Fruit fly (Drosophila melanogaster) whole organism, embryonic: ENCODE data around the gene janB.
A peak's percentile ranks its signal among the peaks of the same experiment; 100 is the strongest.

Experiments
- BEAF-32 ChIP-seq: fragments of 200-800 bp; sonication (Bioruptor generic); optimal IDR thresholded peaks from 3 replicates; lab custom pipeline; 2017; ENCODE audit warnings: missing biosample characterization, missing genetic modification characterization, mild to moderate bottlenecking, moderate library complexity, missing genetic modification reagents
- C15 ChIP-seq: fragments of 200-800 bp; sonication (Bioruptor generic); IDR thresholded peaks from 3 replicates; pipeline ENCODE4 v1.3.6; 2022; ENCODE audit warnings: missing biosample characterization, missing genetic modification characterization
- CG10979 ChIP-seq: fragments of 200-800 bp; sonication (Bioruptor generic); optimal IDR thresholded peaks from 2 replicates; lab custom pipeline; 2018; ENCODE audit warnings: missing biosample characterization, mild to moderate bottlenecking, missing genetic modification characterization, moderate library complexity
- CG11247 ChIP-seq: fragments of 200-800 bp; sonication (Bioruptor generic); IDR thresholded peaks from 2 replicates; pipeline ENCODE4 v1.3.6; 2022; ENCODE audit warnings: missing biosample characterization, missing genetic modification characterization
- CG12155 ChIP-seq: fragments of 200-800 bp; sonication (Bioruptor generic); optimal IDR thresholded peaks from 3 replicates; lab custom pipeline; 2016; ENCODE audit warnings: missing biosample characterization, missing genetic modification characterization
- CG15269 ChIP-seq: fragments of 200-800 bp; sonication (Bioruptor generic); optimal IDR thresholded peaks from 2 replicates; lab custom pipeline; 2018; ENCODE audit warnings: missing biosample characterization, mild to moderate bottlenecking, missing genetic modification characterization, moderate library complexity
- CG16779 ChIP-seq: fragments of 200-800 bp; sonication (Bioruptor generic); IDR thresholded peaks from 2 replicates; pipeline ENCODE4 v1.3.6; 2022; ENCODE audit warnings: missing biosample characterization, missing genetic modification characterization
- CG17568 ChIP-seq: fragments of 200-800 bp; sonication (Bioruptor generic); optimal IDR thresholded peaks from 2 replicates; lab custom pipeline; 2018; ENCODE audit warnings: missing biosample characterization, mild to moderate bottlenecking, missing genetic modification characterization, moderate library complexity
- CG34376 ChIP-seq: fragments of 200-800 bp; sonication (Bioruptor generic); optimal IDR thresholded peaks from 2 replicates; lab custom pipeline; 2018; ENCODE audit warnings: missing biosample characterization, mild to moderate bottlenecking, missing genetic modification characterization
- CG8359 ChIP-seq: fragments of 200-800 bp; sonication (Bioruptor generic); optimal IDR thresholded peaks from 2 replicates; lab custom pipeline; 2017; ENCODE audit warnings: missing biosample characterization, mild to moderate bottlenecking, missing genetic modification characterization, borderline replicate concordance
- CG9215 ChIP-seq: fragments of 200-800 bp; sonication (Bioruptor generic); IDR thresholded peaks from 2 replicates; pipeline ENCODE4 v1.3.6; 2022; ENCODE audit warnings: missing biosample characterization, missing genetic modification characterization
- CTCF ChIP-seq: fragments of 200-800 bp; sonication (Bioruptor generic); optimal IDR thresholded peaks from 2 replicates; lab custom pipeline; 2017; ENCODE audit warnings: missing biosample characterization, mild to moderate bottlenecking, missing genetic modification characterization, moderate library complexity
- D ChIP-seq, 2 experiments: fragments of 200-800 bp in 1 of 2; fragments of >200 bp in 1 of 2; sonication (Bioruptor generic) in 1 of 2; optimal IDR thresholded peaks; 2 replicates in 1 of 2; 3 replicates in 1 of 2; lab custom pipeline; 2017; ENCODE audit warnings: mild to moderate bottlenecking in 1 of 2, missing biosample characterization in 1 of 2, missing genetic modification characterization in 1 of 2, missing genetic modification reagents in 1 of 2
- D19B ChIP-seq: fragments of 200-800 bp; sonication (Bioruptor generic); optimal IDR thresholded peaks from 2 replicates; lab custom pipeline; 2017; ENCODE audit warnings: missing biosample characterization, mild to moderate bottlenecking, missing genetic modification characterization
- Dfd ChIP-seq, 2 experiments: fragments of >200 bp; optimal IDR thresholded peaks; 2 replicates each; lab custom pipeline; 2017; ENCODE audit warnings: missing biosample characterization in 2 of 2, missing genetic modification characterization in 2 of 2
- Dll ChIP-seq: fragments of 200-800 bp; sonication (Bioruptor generic); IDR thresholded peaks from 4 replicates; pipeline ENCODE4 v1.3.6; 2022; ENCODE audit warnings: missing biosample characterization, missing genetic modification characterization; ENCODE audit not compliant: partially characterized antibody
- Ets65A ChIP-seq: fragments of 200-800 bp; sonication (Bioruptor generic); peaks from one replicate; lab custom pipeline; 2016; ENCODE audit warnings: missing biosample characterization, missing genetic modification characterization
- HLH54F ChIP-seq: fragments of 200-800 bp; sonication (Bioruptor generic); optimal IDR thresholded peaks from 3 replicates; lab custom pipeline; 2016; ENCODE audit warnings: missing biosample characterization, missing genetic modification characterization
- Hey ChIP-seq: fragments of 200-800 bp; sonication (Bioruptor generic); optimal IDR thresholded peaks from 3 replicates; lab custom pipeline; 2018; ENCODE audit warnings: missing biosample characterization, mild to moderate bottlenecking, missing genetic modification characterization
- Hr78 ChIP-seq, 2 experiments: fragments of 200-800 bp in 1 of 2; fragments of >200 bp in 1 of 2; sonication (Bioruptor generic) in 1 of 2; optimal IDR thresholded peaks; 2 replicates each; lab custom pipeline; 2017 to 2019; ENCODE audit warnings: missing biosample characterization in 2 of 2, missing genetic modification characterization in 2 of 2, mild to moderate bottlenecking in 1 of 2, moderate library complexity in 1 of 2
- Med ChIP-seq: fragments of 200-800 bp; sonication (Bioruptor generic); peaks from one replicate; lab custom pipeline; 2016; ENCODE audit warnings: missing biosample characterization, missing genetic modification characterization, mild to moderate bottlenecking, inconsistent platforms, moderate library complexity
- NC2β ChIP-seq: fragments of 200-800 bp; sonication (Bioruptor generic); optimal IDR thresholded peaks from 2 replicates; lab custom pipeline; 2016; ENCODE audit warnings: missing biosample characterization, missing genetic modification characterization
- Oaz ChIP-seq: fragments of 200-800 bp; sonication (Bioruptor generic); IDR thresholded peaks from 2 replicates; pipeline ENCODE4 v1.3.6; 2022; ENCODE audit warnings: missing biosample characterization, missing genetic modification characterization
- Oli ChIP-seq: fragments of 200-800 bp; sonication (Bioruptor generic); optimal IDR thresholded peaks from 2 replicates; lab custom pipeline; 2018; ENCODE audit warnings: missing biosample characterization, mild to moderate bottlenecking, missing genetic modification characterization, moderate library complexity
- Rfx ChIP-seq: fragments of 200-800 bp; sonication (Bioruptor generic); IDR thresholded peaks from 2 replicates; pipeline ENCODE4 v1.3.6; 2022; ENCODE audit warnings: missing biosample characterization, missing genetic modification characterization
- YL-1 ChIP-seq: fragments of 200-800 bp; sonication (Bioruptor generic); optimal IDR thresholded peaks from 3 replicates; lab custom pipeline; 2017; ENCODE audit warnings: missing biosample characterization, mild to moderate bottlenecking, missing genetic modification characterization
- ash1 ChIP-seq: fragments of 200-800 bp; sonication (Bioruptor generic); optimal IDR thresholded peaks from 2 replicates; lab custom pipeline; 2018; ENCODE audit warnings: missing biosample characterization, mild to moderate bottlenecking, missing genetic modification characterization
- bbx ChIP-seq: fragments of 200-800 bp; sonication (Bioruptor generic); IDR thresholded peaks from 2 replicates; pipeline ENCODE4 v1.3.6; 2022; ENCODE audit warnings: missing biosample characterization, missing genetic modification characterization; ENCODE audit not compliant: partially characterized antibody
- bcd ChIP-seq: fragments of 200-800 bp; sonication (Bioruptor generic); optimal IDR thresholded peaks from 2 replicates; lab custom pipeline; 2017; ENCODE audit warnings: missing biosample characterization, mild to moderate bottlenecking, missing genetic modification characterization
- caup ChIP-seq: fragments of 200-800 bp; sonication (Bioruptor generic); optimal IDR thresholded peaks from 3 replicates; lab custom pipeline; 2017; ENCODE audit warnings: missing biosample characterization, mild to moderate bottlenecking, missing genetic modification characterization, moderate library complexity; ENCODE audit not compliant: severe bottlenecking
- cg ChIP-seq: fragments of 200-800 bp; sonication (Bioruptor generic); optimal IDR thresholded peaks from 3 replicates; lab custom pipeline; 2019; ENCODE audit warnings: missing biosample characterization, mild to moderate bottlenecking, missing genetic modification characterization, moderate library complexity
- chif ChIP-seq, 2 experiments: fragments of 200-800 bp; sonication (Bioruptor generic); optimal IDR thresholded peaks; 3 replicates each; lab custom pipeline; 2016; ENCODE audit warnings: missing biosample characterization in 2 of 2, missing genetic modification characterization in 2 of 2
- crol ChIP-seq: fragments of 200-800 bp; sonication (Bioruptor generic); IDR thresholded peaks from 2 replicates; pipeline ENCODE4 v1.3.6; 2022; ENCODE audit warnings: missing biosample characterization, missing genetic modification characterization
- disco-r ChIP-seq: fragments of 200-800 bp; sonication (Bioruptor generic); optimal IDR thresholded peaks from 2 replicates; lab custom pipeline; 2016; ENCODE audit warnings: missing biosample characterization, missing genetic modification characterization
- dm ChIP-seq: fragments of 200-800 bp; sonication (Bioruptor generic); optimal IDR thresholded peaks from 3 replicates; lab custom pipeline; 2016; ENCODE audit warnings: missing biosample characterization, missing genetic modification characterization
- ftz-f1 ChIP-seq: fragments of 200-800 bp; sonication (Bioruptor generic); optimal IDR thresholded peaks from 2 replicates; lab custom pipeline; 2016; ENCODE audit warnings: missing biosample characterization, missing genetic modification characterization
- ken ChIP-seq: fragments of 200-800 bp; sonication (Bioruptor generic); IDR thresholded peaks from 3 replicates; pipeline ENCODE4 v1.3.6; 2022; ENCODE audit warnings: missing biosample characterization, missing genetic modification characterization
- lab ChIP-seq: fragments of 200-800 bp; sonication (Bioruptor generic); optimal IDR thresholded peaks from 3 replicates; lab custom pipeline; 2017; ENCODE audit warnings: missing biosample characterization, missing genetic modification characterization, mild to moderate bottlenecking, moderate library complexity, missing genetic modification reagents
- mam ChIP-seq: fragments of 200-800 bp; sonication (Bioruptor generic); optimal IDR thresholded peaks from 3 replicates; lab custom pipeline; 2016; ENCODE audit warnings: missing biosample characterization, missing genetic modification characterization
- odd ChIP-seq: fragments of 200-800 bp; sonication (Bioruptor generic); optimal IDR thresholded peaks from 2 replicates; lab custom pipeline; 2017; ENCODE audit warnings: missing biosample characterization, mild to moderate bottlenecking, missing genetic modification characterization
- otp ChIP-seq: fragments of 200-800 bp; sonication (Bioruptor generic); IDR thresholded peaks from 3 replicates; pipeline ENCODE4, ENCODE4 v1.3.6; 2022; ENCODE audit warnings: missing biosample characterization, missing genetic modification characterization
- peb ChIP-seq: fragments of 200-800 bp; sonication (Bioruptor generic); IDR thresholded peaks from 2 replicates; pipeline ENCODE4 v1.3.6; 2022; ENCODE audit warnings: missing biosample characterization, missing genetic modification characterization
- ro ChIP-seq: fragments of 200-800 bp; sonication (Bioruptor generic); IDR thresholded peaks from 2 replicates; pipeline ENCODE4 v1.3.6; 2022; ENCODE audit warnings: missing biosample characterization, missing genetic modification characterization
- sd ChIP-seq: fragments of 200-800 bp; sonication (Bioruptor generic); optimal IDR thresholded peaks from 3 replicates; lab custom pipeline; 2018; ENCODE audit warnings: missing biosample characterization, mild to moderate bottlenecking, missing genetic modification characterization, moderate library complexity
- sens-2 ChIP-seq: fragments of 200-800 bp; sonication (Bioruptor generic); IDR thresholded peaks from 2 replicates; pipeline ENCODE4 v1.3.6; 2022; ENCODE audit warnings: missing biosample characterization, missing genetic modification characterization
- sisA ChIP-seq: fragments of 200-800 bp; sonication (Bioruptor generic); IDR thresholded peaks from 2 replicates; pipeline ENCODE4 v1.3.6; 2022; ENCODE audit warnings: missing biosample characterization, missing genetic modification characterization
- tgo ChIP-seq: fragments of 200-800 bp; sonication (Bioruptor generic); IDR thresholded peaks from 3 replicates; pipeline ENCODE4 v1.3.6; 2022; ENCODE audit warnings: missing biosample characterization, missing genetic modification characterization
- tna ChIP-seq: fragments of 200-800 bp; sonication (Bioruptor generic); IDR thresholded peaks from 2 replicates; pipeline ENCODE4 v1.3.6; 2022; ENCODE audit warnings: missing biosample characterization, missing genetic modification characterization; ENCODE audit not compliant: partially characterized antibody
- vvl ChIP-seq: fragments of 200-800 bp; sonication (Bioruptor generic); IDR thresholded peaks from 2 replicates; pipeline ENCODE4 v1.3.6; 2022; ENCODE audit warnings: missing biosample characterization, missing genetic modification characterization
- zen ChIP-seq: fragments of 200-800 bp; sonication (Bioruptor generic); optimal IDR thresholded peaks from 3 replicates; lab custom pipeline; 2018; ENCODE audit warnings: missing biosample characterization, mild to moderate bottlenecking, missing genetic modification characterization, moderate library complexity

janB gene

dm6 chr3R:30060451-30061153 lies 22.1 kb upstream of the janB start (continued):
- TF ChIP-seq sd (tag; lab: Kevin White, UChicago): peak; percentile 83
- TF ChIP-seq CG11247: no peak
- TF ChIP-seq dm (GFP tag; lab: Kevin White, UChicago): no peak
- no peak for TF ChIP-seq odd (GFP tag; lab: Kevin White, UChicago)
- TF ChIP-seq ash1: no peak
- no peak for TF ChIP-seq CG15269 (tag; lab: Kevin White, UChicago)
- no peak for TF ChIP-seq CG9215
- no peak for TF ChIP-seq peb
- no peak for TF ChIP-seq CG10979 (tag; lab: Kevin White, UChicago)
- TF ChIP-seq HLH54F (GFP tag; lab: Kevin White, UChicago): no peak
- TF ChIP-seq CG16779 (GFP tag; lab: Robert Waterston, UW): no peak
- peak; percentile 56 for TF ChIP-seq CG34376 (GFP tag; lab: Kevin White, UChicago)
- 0 out of 3 replicates have a peak, but pooled peaks have one; percentile 26 for TF ChIP-seq ken
- no peak for TF ChIP-seq CTCF
- no peak for TF ChIP-seq Hey (tag; lab: Kevin White, UChicago)
- TF ChIP-seq CG17568 (GFP tag; lab: Kevin White, UChicago): no peak
- no peak for TF ChIP-seq BEAF-32 (GFP tag; lab: Kevin White, UChicago)
- TF ChIP-seq NC2β: no peak
- no peak for TF ChIP-seq Rfx (GFP tag; lab: Robert Waterston, UW)
- no peak; the same call in 1 of the 2 replicates for TF ChIP-seq vvl
- TF ChIP-seq sens-2 (GFP tag; lab: Robert Waterston, UW): no peak
- TF ChIP-seq otp (GFP tag; lab: Robert Waterston, UW): 0 out of 3 replicates have a peak, but pooled peaks have one; percentile 39
- TF ChIP-seq CG12155 (GFP tag; lab: Kevin White, UChicago): no peak
- TF ChIP-seq disco-r (GFP tag; lab: Kevin White, UChicago): no peak
- TF ChIP-seq C15 (GFP tag; lab: Robert Waterston, UW): no peak
- TF ChIP-seq Dfd (GFP tag; optimal IDR thresholded peaks at IDR 0.05; lab: Kevin White, UChicago): no peak
- no peak for TF ChIP-seq D19B (GFP tag; lab: Kevin White, UChicago)
- no peak for TF ChIP-seq D (optimal IDR thresholded peaks at IDR 0.05; lab: Kevin White, UChicago)
- TF ChIP-seq D (GFP tag; optimal IDR thresholded peaks at IDR 0.05; lab: Kevin White, UChicago): no peak
- no peak for TF ChIP-seq Oaz (GFP tag; lab: Robert Waterston, UW)
- no peak for TF ChIP-seq Oli (tag; lab: Kevin White, UChicago)
- peak; percentile 77 for TF ChIP-seq cg (GFP tag; lab: Kevin White, UChicago)
- no peak for TF ChIP-seq caup
- TF ChIP-seq crol (GFP tag; lab: Robert Waterston, UW): peak; percentile 94
- no peak for TF ChIP-seq sisA (GFP tag; lab: Robert Waterston, UW)
- TF ChIP-seq Dll (GFP tag; lab: Robert Waterston, UW): 0 out of 4 replicates have a peak, but pooled peaks have one; percentile 18
- TF ChIP-seq tna (GFP tag; lab: Robert Waterston, UW): no peak
- TF ChIP-seq tgo (GFP tag; lab: Robert Waterston, UW): no peak
- TF ChIP-seq zen (tag; lab: Kevin White, UChicago): no peak
- no peak for TF ChIP-seq mam (GFP tag; lab: Kevin White, UChicago)
- no peak for TF ChIP-seq lab (GFP tag; lab: Kevin White, UChicago)
- no peak for TF ChIP-seq CG8359 (GFP tag; lab: Kevin White, UChicago)
- TF ChIP-seq Med (GFP tag; lab: Kevin White, UChicago): no peak
- TF ChIP-seq ftz-f1: peak; percentile 52
- peak; percentile 47; the same call in 1 of the 2 replicates for TF ChIP-seq bbx (GFP tag; lab: Robert Waterston, UW)
- TF ChIP-seq ro (GFP tag; lab: Robert Waterston, UW): no peak
- no peak for TF ChIP-seq chif (GFP tag; optimal IDR thresholded peaks at IDR 0.05; lab: Kevin White, UChicago)
- no peak for TF ChIP-seq YL-1 (GFP tag; lab: Kevin White, UChicago)
- no peak for TF ChIP-seq Hr78 (GFP tag; optimal IDR thresholded peaks at IDR 0.05; lab: Kevin White, UChicago)
- peak; percentile 9 for TF ChIP-seq Ets65A
- no peak for TF ChIP-seq bcd
